Fruit fly (Drosophila melanogaster): ENCODE data around the gene Strump.

The Strump gene

DNA sequence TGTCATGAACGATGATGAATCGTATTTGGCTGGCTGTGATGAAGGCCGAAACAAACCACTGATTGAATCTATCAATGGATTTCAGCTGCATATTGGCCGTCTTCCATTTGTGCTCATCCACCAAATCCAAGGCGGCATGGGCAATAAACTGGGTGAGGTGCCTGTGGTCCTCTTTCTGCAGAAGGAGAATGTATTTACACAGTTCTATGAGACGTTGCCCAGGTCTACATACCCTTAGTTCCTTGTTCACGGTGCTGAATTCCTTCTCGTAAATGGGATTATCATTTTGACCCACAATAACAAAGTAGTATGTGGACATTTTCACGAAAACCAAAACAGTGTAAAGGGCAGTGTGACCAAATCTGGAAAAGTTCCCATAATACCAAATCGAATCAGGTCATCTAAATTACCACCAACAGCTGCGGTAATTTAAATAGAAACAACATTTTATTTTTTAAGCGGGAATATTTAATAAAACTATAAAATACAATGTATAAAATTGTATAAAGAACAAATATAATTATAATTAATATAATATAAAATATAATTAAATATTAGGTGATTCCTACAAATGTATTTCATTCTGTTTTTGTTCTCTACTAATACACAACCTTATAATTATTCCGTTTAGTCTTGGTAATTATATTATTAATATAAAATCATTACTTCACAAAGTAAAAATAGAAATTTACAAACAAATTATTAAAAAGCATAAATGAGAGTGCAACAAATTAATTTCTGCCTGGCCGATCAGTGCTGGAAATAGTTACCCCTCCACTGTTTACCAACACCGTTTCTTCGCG, 9.7 kb downstream of the Strump start, which contains the start of the genes Trs20 and elg1 (continued):
- TF ChIP-seq CG15269 (tag; optimal IDR thresholded peaks at IDR 0.05) (peak; percentile 69), knrl (GFP tag; IDR thresholded peaks at IDR 0.05; ENCODE audit: partially characterized antibody) (no peak), zfh2 (GFP tag; optimal IDR thresholded peaks at IDR 0.05) (peak; percentile 10), CG10147 (GFP tag; optimal IDR thresholded peaks at IDR 0.05) (peak; percentile 7), Lim3 (GFP tag; IDR thresholded peaks at IDR 0.05) (no peak), CG12155 (GFP tag; optimal IDR thresholded peaks at IDR 0.05) (peak; percentile 19), tup (GFP tag; optimal IDR thresholded peaks at IDR 0.05) (no peak), cwo (GFP tag; optimal IDR thresholded peaks at IDR 0.05) (peak; percentile 33), fd64A (GFP tag; optimal IDR thresholded peaks at IDR 0.05) (no peak), B-H1 (GFP tag; IDR thresholded peaks at IDR 0.05) (no peak), az2 (GFP tag; optimal IDR thresholded peaks at IDR 0.05) (peak; percentile 29), Ada2b (GFP tag; IDR thresholded peaks at IDR 0.05) (no peak), Xbp1 (GFP tag; optimal IDR thresholded peaks at IDR 0.05) (peak; percentile 35), Hey (tag; optimal IDR thresholded peaks at IDR 0.05) (no peak), Dad (GFP tag; optimal IDR thresholded peaks at IDR 0.05) (no peak), gfzf (GFP tag; optimal IDR thresholded peaks at IDR 0.05) (peak; percentile 73), CG1233 (GFP tag; optimal IDR thresholded peaks at IDR 0.05) (peak; percentile 1), PHDP (tag; optimal IDR thresholded peaks at IDR 0.05) (peak; percentile 70), gro (GFP tag; optimal IDR thresholded peaks at IDR 0.05) (peak; percentile 21), D19A (tag; optimal IDR thresholded peaks at IDR 0.05) (peak; percentile 74), slbo (GFP tag; IDR thresholded peaks at IDR 0.05) (peak; percentile 59; the same call in 1 of the 2 replicates), insv (GFP tag; optimal IDR thresholded peaks at IDR 0.05) (peak in 1 of 2 experiments; percentile 35), phol (tag; optimal IDR thresholded peaks at IDR 0.05) (peak; percentile 63), CG1792 (GFP tag; optimal IDR thresholded peaks at IDR 0.05) (no peak), ems (GFP tag; optimal IDR thresholded peaks at IDR 0.05) (no peak), dysf (GFP tag; IDR thresholded peaks at IDR 0.05) (peak; percentile 45; the same call in 1 of the 3 replicates), repo (GFP tag; optimal IDR thresholded peaks at IDR 0.05) (no peak), Nf-YC (tag; optimal IDR thresholded peaks at IDR 0.05) (peak; percentile 67), zen (tag; optimal IDR thresholded peaks at IDR 0.05) (peak; percentile 46), usp (GFP tag; optimal IDR thresholded peaks at IDR 0.05) (no peak), CG16779 (GFP tag; IDR thresholded peaks at IDR 0.05) (no peak), B-H2 (GFP tag; optimal IDR thresholded peaks at IDR 0.05) (peak; percentile 61), CG13775 (GFP tag; optimal IDR thresholded peaks at IDR 0.05) (peak; percentile 41), CG3163 (GFP tag; optimal IDR thresholded peaks at IDR 0.05) (no peak), CG11723 (GFP tag; optimal IDR thresholded peaks at IDR 0.05) (no peak), chm (GFP tag; IDR thresholded peaks at IDR 0.05) (0 out of 2 replicates have a peak, but pooled peaks have one; percentile 26), gcm2 (GFP tag; optimal IDR thresholded peaks at IDR 0.05) (peak; percentile 7), exex (tag; optimal IDR thresholded peaks at IDR 0.05) (peak; percentile 54), CG10543 (GFP tag; optimal IDR thresholded peaks at IDR 0.05) (peak; percentile 49), bcd (GFP tag; optimal IDR thresholded peaks at IDR 0.05) (peak; percentile 2), Tbp (GFP tag; optimal IDR thresholded peaks at IDR 0.05) (no peak), CG17612 (GFP tag; IDR thresholded peaks at IDR 0.05) (no peak), onecut (GFP tag; IDR thresholded peaks at IDR 0.05) (0 out of 2 replicates have a peak, but pooled peaks have one; percentile 33), Kr (GFP tag; optimal IDR thresholded peaks at IDR 0.05) (no peak), nmo (GFP tag; optimal IDR thresholded peaks at IDR 0.05) (peak; percentile 66), CG4404 (GFP tag; IDR thresholded peaks at IDR 0.05) (0 out of 2 replicates have a peak, but pooled peaks have one; percentile 27), CG7745 (tag; optimal IDR thresholded peaks at IDR 0.05) (no peak), ab (GFP tag; optimal IDR thresholded peaks at IDR 0.05) (no peak), shn (GFP tag; optimal IDR thresholded peaks at IDR 0.05) (no peak)
